Fruit fly (Drosophila melanogaster) whole organism, pupa: ENCODE data around the gene Gsc.

ENCODE experiments used
- CG10348 ChIP-seq: fragments of 200-800 bp; sonication (Bioruptor generic); IDR thresholded peaks from 2 replicates; pipeline ENCODE4 v1.3.6; 2022; ENCODE audit warnings: missing biosample characterization, missing genetic modification characterization
- CG12605 ChIP-seq: fragments of 200-800 bp; sonication (Bioruptor generic); IDR thresholded peaks from 2 replicates; pipeline ENCODE4 v1.3.6; 2022; ENCODE audit warnings: missing biosample characterization, missing genetic modification characterization
- CG13204 ChIP-seq: fragments of 200-800 bp; sonication (Bioruptor generic); optimal IDR thresholded peaks from 2 replicates; lab custom pipeline; 2018; ENCODE audit warnings: missing biosample characterization, mild to moderate bottlenecking, missing genetic modification characterization, moderate library complexity
- CG14655 ChIP-seq: fragments of 200-800 bp; sonication (Bioruptor generic); optimal IDR thresholded peaks from 3 replicates; lab custom pipeline; 2017; ENCODE audit warnings: mild to moderate bottlenecking, missing biosample characterization, missing genetic modification reagents, missing genetic modification characterization
- CG15710 ChIP-seq: fragments of 200-800 bp; sonication (Bioruptor generic); optimal IDR thresholded peaks from 2 replicates; lab custom pipeline; 2018; ENCODE audit warnings: missing biosample characterization, mild to moderate bottlenecking, missing genetic modification characterization, moderate library complexity
- CG17806 ChIP-seq: fragments of 200-800 bp; sonication (Bioruptor generic); optimal IDR thresholded peaks from 2 replicates; lab custom pipeline; 2018; ENCODE audit warnings: missing biosample characterization, mild to moderate bottlenecking, missing genetic modification characterization, moderate library complexity
- CG32121 ChIP-seq: fragments of 200-800 bp; sonication (Bioruptor generic); IDR thresholded peaks from 2 replicates; pipeline ENCODE4 v1.3.6; 2022; ENCODE audit warnings: missing biosample characterization, missing genetic modification characterization
- CG34367 ChIP-seq: fragments of 200-800 bp; sonication (Bioruptor generic); optimal IDR thresholded peaks from 2 replicates; lab custom pipeline; 2018; ENCODE audit warnings: missing biosample characterization, mild to moderate bottlenecking, missing genetic modification characterization
- CG4496 ChIP-seq: fragments of 200-800 bp; sonication (Bioruptor generic); IDR thresholded peaks from 3 replicates; pipeline ENCODE4 v1.3.6; 2022; ENCODE audit warnings: missing biosample characterization, missing genetic modification characterization
- CG8159 ChIP-seq: fragments of 200-800 bp; sonication (Bioruptor generic); optimal IDR thresholded peaks from 3 replicates; lab custom pipeline; 2018; ENCODE audit warnings: missing biosample characterization, mild to moderate bottlenecking, missing genetic modification characterization, moderate library complexity
- CG8301 ChIP-seq: fragments of 200-800 bp; sonication (Bioruptor generic); optimal IDR thresholded peaks from 2 replicates; lab custom pipeline; 2018; ENCODE audit warnings: missing biosample characterization, mild to moderate bottlenecking, missing genetic modification characterization
- CG9948 ChIP-seq: fragments of 200-800 bp; sonication (Bioruptor generic); optimal IDR thresholded peaks from 2 replicates; lab custom pipeline; 2018; ENCODE audit warnings: missing biosample characterization, mild to moderate bottlenecking, missing genetic modification characterization, moderate library complexity
- D1 ChIP-seq: fragments of 200-800 bp; sonication (Bioruptor generic); optimal IDR thresholded peaks from 2 replicates; lab custom pipeline; 2018; ENCODE audit warnings: missing biosample characterization, mild to moderate bottlenecking, missing genetic modification characterization, moderate library complexity
- EcR ChIP-seq: fragments of 200-800 bp; sonication (Bioruptor generic); optimal IDR thresholded peaks from 3 replicates; lab custom pipeline; 2019; ENCODE audit warnings: missing biosample characterization, missing genetic modification characterization, mild to moderate bottlenecking, moderate library complexity, missing genetic modification reagents
- Ets98B ChIP-seq: fragments of 200-800 bp; sonication (Bioruptor generic); IDR thresholded peaks from 2 replicates; pipeline ENCODE4 v1.3.6; 2022; ENCODE audit warnings: missing biosample characterization, missing genetic modification characterization
- Pif1A ChIP-seq: fragments of 200-800 bp; sonication (Bioruptor generic); optimal IDR thresholded peaks from 3 replicates; lab custom pipeline; 2016; ENCODE audit warnings: missing biosample characterization, missing genetic modification characterization
- Pif1B ChIP-seq: fragments of 200-800 bp; sonication (Bioruptor generic); optimal IDR thresholded peaks from 3 replicates; lab custom pipeline; 2016; ENCODE audit warnings: missing biosample characterization, missing genetic modification characterization
- Snoo ChIP-seq: fragments of 200-800 bp; sonication (Bioruptor generic); optimal IDR thresholded peaks from 3 replicates; lab custom pipeline; 2017; ENCODE audit warnings: missing biosample characterization, mild to moderate bottlenecking, missing genetic modification characterization, inconsistent platforms
- fd96Ca ChIP-seq: fragments of 200-800 bp; sonication (Bioruptor generic); IDR thresholded peaks from 3 replicates; pipeline ENCODE4 v1.3.6; 2022; ENCODE audit warnings: missing biosample characterization, missing genetic modification characterization
- gl ChIP-seq: fragments of 200-800 bp; sonication (Bioruptor generic); optimal IDR thresholded peaks from 2 replicates; lab custom pipeline; 2018; ENCODE audit warnings: missing biosample characterization, mild to moderate bottlenecking, missing genetic modification characterization
- rn ChIP-seq: fragments of 200-800 bp; sonication (Bioruptor generic); IDR thresholded peaks from 2 replicates; pipeline ENCODE4 v1.3.6; 2022; ENCODE audit warnings: missing biosample characterization, missing genetic modification characterization

The Gsc gene

dm6 chr2L:624317-624716, 29.8 kb upstream of the Gsc start, which contains the start of gene lectin-21Ca:
Gene lectin-21Ca (plus strand): TSS chr2L:624617.
- no peak for TF ChIP-seq CG15710 (tag; lab: Kevin White, UChicago)

DNA sequence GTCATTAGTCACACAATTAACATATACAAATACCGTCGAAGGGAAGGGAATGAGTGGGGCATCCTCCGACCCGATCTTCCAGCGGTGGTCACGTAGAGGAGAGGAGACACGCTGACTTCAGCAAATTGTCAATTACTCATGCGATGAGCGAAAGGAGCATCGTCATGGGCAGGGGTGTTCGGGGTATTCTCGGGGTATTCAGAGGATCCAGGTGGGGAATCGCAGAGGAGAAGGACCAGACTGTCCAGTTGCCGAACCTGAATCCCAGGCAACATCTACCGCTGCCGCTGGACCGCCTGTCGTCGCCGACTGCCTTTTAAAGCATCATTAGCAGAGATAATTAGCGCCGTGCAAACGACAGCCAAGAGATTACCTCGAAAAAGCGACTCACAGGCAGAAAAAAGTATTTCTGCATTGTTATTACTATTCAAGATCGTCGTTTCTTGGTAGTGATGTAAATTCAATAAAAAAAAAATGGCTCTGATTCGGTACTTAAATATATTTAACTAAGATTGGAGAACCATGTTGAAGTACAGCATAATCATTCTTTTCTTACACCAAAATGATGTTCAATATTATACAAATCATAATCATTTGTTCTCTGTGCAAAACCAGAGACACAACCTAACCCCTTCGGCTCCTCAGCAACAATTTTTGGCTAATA, 28.9 kb upstream of the Gsc start:
- TF ChIP-seq CG17806 (tag; lab: Kevin White, UChicago) (no peak), CG34367 (no peak), CG13204 (GFP tag; lab: Kevin White, UChicago) (peak; percentile 50), CG10348 (no peak), Snoo (tag; lab: Kevin White, UChicago) (no peak), CG14655 (GFP tag; lab: Kevin White, UChicago) (peak; percentile 17), CG12605 (GFP tag; lab: Robert Waterston, UW) (0 out of 2 replicates have a peak, but pooled peaks have one; percentile 34), EcR (GFP tag; lab: Kevin White, UChicago) (peak; percentile 38), gl (tag; lab: Kevin White, UChicago) (no peak), Ets98B (GFP tag; lab: Robert Waterston, UW) (no peak)

DNA sequence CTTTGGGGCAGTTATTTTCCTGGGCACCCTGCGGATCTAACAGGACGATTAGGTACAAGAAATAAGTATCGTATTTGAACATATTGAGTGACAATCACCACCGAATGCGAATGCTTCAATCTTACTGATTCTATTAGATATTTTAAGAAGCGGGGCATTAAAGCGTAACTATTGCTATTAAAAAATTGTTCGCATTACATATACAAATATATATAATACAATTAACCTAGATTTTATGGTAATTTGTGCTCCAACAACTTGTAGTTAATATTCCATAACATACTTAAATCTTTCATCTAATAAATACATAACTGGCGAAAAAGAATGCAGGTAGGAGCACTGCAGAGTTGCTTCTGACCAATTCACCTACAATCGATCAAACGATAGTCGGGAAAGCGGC, 26.6 kb upstream of the Gsc start, which contains the start of gene lectin-21Cb:
Gene lectin-21Cb (minus strand): TSS at position 101 of the 400 bp plus-strand sequence.
- TF ChIP-seq CG15710 (tag; lab: Kevin White, UChicago) = no peak
- no peak for TF ChIP-seq D1 (tag; lab: Kevin White, UChicago)

DNA sequence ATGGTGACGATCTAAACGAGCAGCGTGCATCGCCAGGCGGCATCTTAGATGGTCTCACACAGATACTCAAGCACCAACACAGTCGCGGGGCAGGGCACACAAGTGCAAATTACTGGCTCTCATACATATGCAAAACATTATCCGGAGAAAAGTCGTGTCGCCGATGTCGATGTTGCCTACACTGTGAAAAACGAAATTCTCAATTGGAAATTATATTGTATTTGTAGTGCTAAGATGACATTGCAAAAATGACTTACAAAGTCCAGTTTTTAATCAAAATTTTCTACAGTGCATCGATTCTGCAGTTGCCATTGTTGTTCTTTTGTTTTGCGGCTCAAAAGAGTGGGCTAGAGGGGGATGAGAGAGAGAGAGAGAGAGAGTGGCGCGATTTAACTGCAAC, 25.3 kb upstream of the Gsc start:
- TF ChIP-seq CG14655 (GFP tag; lab: Kevin White, UChicago) (peak; percentile 32), Ets98B (GFP tag; lab: Robert Waterston, UW) (0 out of 2 replicates have a peak, but pooled peaks have one; percentile 6), CG13204 (GFP tag; lab: Kevin White, UChicago) (no peak), CG4496 (GFP tag; lab: Robert Waterston, UW) (peak; percentile 31; the same call in 1 of the 3 replicates)
- TF ChIP-seq, all 21 proteins: peak for 3

dm6 chr2L:615023-615422, 20.5 kb upstream of the Gsc start:
- no peak for TF ChIP-seq CG8301 (tag; lab: Kevin White, UChicago)
- TF ChIP-seq Ets98B (GFP tag; lab: Robert Waterston, UW) = no peak
- TF ChIP-seq CG12605 (GFP tag; lab: Robert Waterston, UW) = no peak

DNA sequence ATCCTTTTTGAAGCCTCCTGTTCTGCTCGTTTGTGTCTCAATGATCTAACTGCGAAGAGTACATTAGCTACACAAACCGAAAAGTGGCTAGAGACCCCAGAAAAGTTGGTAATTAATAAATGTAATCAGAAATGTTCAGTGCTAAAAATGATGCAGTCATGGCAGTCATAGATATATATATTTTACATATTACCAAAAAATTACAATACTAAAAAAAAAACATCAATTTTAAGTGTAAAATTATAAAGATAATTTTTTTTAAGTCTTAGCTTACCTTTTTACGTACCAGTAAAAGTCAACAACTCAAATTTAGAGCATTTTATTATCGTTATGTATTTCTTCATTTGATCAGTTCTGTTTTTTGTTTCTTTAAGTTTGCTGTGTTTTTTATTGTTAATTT, 18.3 kb upstream of the Gsc start:
- TF ChIP-seq CG8301 (tag; lab: Kevin White, UChicago) (no peak), Ets98B (GFP tag; lab: Robert Waterston, UW) (no peak), Snoo (tag; lab: Kevin White, UChicago) (no peak), CG34367 (peak; percentile 43), fd96Ca (no peak), CG15710 (tag; lab: Kevin White, UChicago) (peak; percentile 80), EcR (GFP tag; lab: Kevin White, UChicago) (no peak), CG17806 (tag; lab: Kevin White, UChicago) (peak; percentile 32), CG4496 (GFP tag; lab: Robert Waterston, UW) (no peak), CG10348 (no peak), Pif1B (GFP tag; lab: Kevin White, UChicago) (peak; percentile 28), CG32121 (GFP tag; lab: Robert Waterston, UW) (no peak), gl (tag; lab: Kevin White, UChicago) (no peak), CG13204 (GFP tag; lab: Kevin White, UChicago) (no peak), rn (GFP tag; lab: Robert Waterston, UW) (no peak), CG8159 (tag; lab: Kevin White, UChicago) (peak; percentile 62), CG14655 (GFP tag; lab: Kevin White, UChicago) (peak; percentile 5), Pif1A (GFP tag; lab: Kevin White, UChicago) (no peak), CG9948 (tag; lab: Kevin White, UChicago) (peak; percentile 47), CG12605 (GFP tag; lab: Robert Waterston, UW) (no peak), D1 (tag; lab: Kevin White, UChicago) (no peak)

- TF ChIP-seq CG12605 (GFP tag; lab: Robert Waterston, UW) = peak; percentile 19; the same call in 1 of the 2 replicates
- no peak for TF ChIP-seq D1 (tag; lab: Kevin White, UChicago)
- TF ChIP-seq gl (tag; lab: Kevin White, UChicago) = peak; percentile 33
- TF ChIP-seq CG13204 (GFP tag; lab: Kevin White, UChicago) = no peak
- TF ChIP-seq CG4496 (GFP tag; lab: Robert Waterston, UW) = peak; percentile 60; the same call in 1 of the 3 replicates
- TF ChIP-seq Pif1A (GFP tag; lab: Kevin White, UChicago) = peak; percentile 68
- TF ChIP-seq CG32121 (GFP tag; lab: Robert Waterston, UW) = no peak
- TF ChIP-seq CG10348 = no peak
- peak; percentile 61 for TF ChIP-seq fd96Ca
- TF ChIP-seq CG9948 (tag; lab: Kevin White, UChicago) = peak; percentile 76
- TF ChIP-seq CG15710 (tag; lab: Kevin White, UChicago) = peak; percentile 68
- peak; percentile 31; the same call in 1 of the 2 replicates for TF ChIP-seq Ets98B (GFP tag; lab: Robert Waterston, UW)
- no peak for TF ChIP-seq EcR (GFP tag; lab: Kevin White, UChicago)
- TF ChIP-seq Pif1B (GFP tag; lab: Kevin White, UChicago) = peak; percentile 70
- TF ChIP-seq CG14655 (GFP tag; lab: Kevin White, UChicago) = peak; percentile 70
- no peak for TF ChIP-seq Snoo (tag; lab: Kevin White, UChicago)
- TF ChIP-seq CG34367 = peak; percentile 72
- TF ChIP-seq CG8159 (tag; lab: Kevin White, UChicago) = peak; percentile 76
- peak; percentile 63 for TF ChIP-seq CG8301 (tag; lab: Kevin White, UChicago)
- peak; percentile 75 for TF ChIP-seq CG17806 (tag; lab: Kevin White, UChicago)
- no peak for TF ChIP-seq rn (GFP tag; lab: Robert Waterston, UW)
Measured at dm6 chr2L:609497-609896, 15.0 kb upstream of the Gsc start.
